Worm (Caenorhabditis elegans) whole organism, L2 larva: Measurements from ENCODE around the gene kvs-2.

Source experiments
- elt-1 ChIP-seq: fragments of 150-350 bp; optimal IDR thresholded peaks from 2 replicates; lab custom pipeline; 2014; ENCODE audit warnings: missing biosample characterization, missing genetic modification characterization
- snpc-4 ChIP-seq: fragments of 150-350 bp; optimal IDR thresholded peaks from 2 replicates; lab custom pipeline; 2014; ENCODE audit warnings: missing biosample characterization, missing genetic modification characterization

ce11 chrV:10630497-10630896 is 5.3 kb upstream of the kvs-2 start:
- TF ChIP-seq snpc-4 (tag; lab: Kevin White, UChicago) (no peak), elt-1 (tag; lab: Kevin White, UChicago) (no peak)
